Worm (Caenorhabditis elegans) whole organism, early embryonic: ENCODE data around the gene T07H8.11.

Experiments used
- B0310.2 ChIP-seq: sonication (generic microtip); optimal IDR thresholded peaks from 2 replicates; lab custom pipeline; 2016; ENCODE audit warnings: mild to moderate bottlenecking, missing genetic modification characterization, missing compliant biosample characterization
- F13C5.2 ChIP-seq: sonication (generic microtip); optimal IDR thresholded peaks from 2 replicates; lab custom pipeline; 2017; ENCODE audit warnings: mild to moderate bottlenecking, missing genetic modification characterization, inconsistent platforms, missing compliant biosample characterization
- aly-1 ChIP-seq: sonication (generic microtip); optimal IDR thresholded peaks from 2 replicates; lab custom pipeline; 2016; ENCODE audit warnings: missing genetic modification characterization, missing compliant biosample characterization
- ama-1 ChIP-seq: fragments of 150-350 bp; optimal IDR thresholded peaks from 2 replicates; lab custom pipeline; 2014
- ceh-13 ChIP-seq: fragments of 200-800 bp; sonication (Bioruptor generic); optimal IDR thresholded peaks from 2 replicates; lab custom pipeline; 2018; ENCODE audit warnings: mild to moderate bottlenecking, missing genetic modification characterization, missing compliant biosample characterization
- ceh-36 ChIP-seq: sonication (generic microtip); optimal IDR thresholded peaks from 2 replicates; lab custom pipeline; 2016; ENCODE audit warnings: missing genetic modification characterization, inconsistent platforms, missing compliant biosample characterization
- ets-7 ChIP-seq: sonication (generic microtip); optimal IDR thresholded peaks from 2 replicates; lab custom pipeline; 2016; ENCODE audit warnings: missing genotype, missing genetic modification characterization, missing compliant biosample characterization
- flt-1 ChIP-seq: fragments of 200-800 bp; sonication (Bioruptor generic); IDR thresholded peaks from 2 replicates; pipeline ENCODE4 v1.3.6; 2022; ENCODE audit warnings: missing genetic modification characterization, missing compliant biosample characterization
- hmbx-1 ChIP-seq: sonication (generic microtip); optimal IDR thresholded peaks from 2 replicates; lab custom pipeline; 2016; ENCODE audit warnings: mild to moderate bottlenecking, missing genetic modification characterization, missing compliant biosample characterization
- hmg-4 ChIP-seq: fragments of 200-800 bp; sonication (Bioruptor generic); optimal IDR thresholded peaks from 2 replicates; lab custom pipeline; 2018; ENCODE audit warnings: mild to moderate bottlenecking, missing genetic modification characterization, missing compliant biosample characterization
- hnd-1 ChIP-seq: sonication (generic microtip); optimal IDR thresholded peaks from 2 replicates; lab custom pipeline; 2016; ENCODE audit warnings: missing genetic modification characterization, missing compliant biosample characterization
- pes-1 ChIP-seq: fragments of 200-800 bp; sonication (Bioruptor generic); IDR thresholded peaks from 2 replicates; pipeline ENCODE4 v1.3.6; 2022; ENCODE audit warnings: missing genetic modification reagents, missing genetic modification characterization, missing compliant biosample characterization
- scrt-1 ChIP-seq: fragments of 200-800 bp; sonication (Bioruptor generic); IDR thresholded peaks from 2 replicates; pipeline ENCODE4 v1.3.6; 2022; ENCODE audit warnings: missing genetic modification characterization, missing compliant biosample characterization
- sea-1 ChIP-seq: fragments of 200-800 bp; sonication (Bioruptor generic); conservative IDR thresholded peaks from 2 replicates; pipeline ENCODE4 v1.3.6; 2022; ENCODE audit warnings: missing genetic modification characterization, missing compliant biosample characterization
- tbx-11 ChIP-seq: fragments of 200-800 bp; sonication (Bioruptor generic); IDR thresholded peaks from 2 replicates; pipeline ENCODE4 v1.3.6; 2022; ENCODE audit warnings: missing genetic modification characterization, missing compliant biosample characterization
- tbx-37 ChIP-seq: fragments of 200-800 bp; sonication (Bioruptor generic); conservative IDR thresholded peaks from 2 replicates; pipeline ENCODE4 v1.3.6; 2022; ENCODE audit warnings: missing genetic modification reagents, missing genetic modification characterization, missing compliant biosample characterization
- tra-4 ChIP-seq: sonication (generic microtip); optimal IDR thresholded peaks from 2 replicates; lab custom pipeline; 2017; ENCODE audit warnings: missing genetic modification characterization, missing compliant biosample characterization

T07H8.11 gene

DNA sequence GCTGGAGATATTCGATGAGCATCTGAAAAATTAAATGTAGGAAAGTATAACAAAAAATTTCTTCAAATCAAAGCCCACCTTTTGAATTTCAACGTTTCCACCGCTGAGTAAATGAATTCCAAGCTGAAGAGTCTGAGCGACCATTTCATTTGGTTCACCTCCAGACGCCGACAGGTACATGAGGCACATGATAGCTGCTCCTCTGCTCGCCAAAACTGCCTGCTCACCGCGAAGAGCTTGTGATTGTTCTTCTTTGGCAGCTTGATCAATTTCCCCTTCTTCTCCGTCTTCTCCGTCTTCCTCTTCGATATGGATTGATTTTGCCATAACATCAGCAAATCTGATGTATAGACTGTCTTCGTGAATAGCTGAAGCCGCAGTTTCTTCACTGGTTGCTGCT, 44.8 kb downstream of the T07H8.11 start:
- TF ChIP-seq ceh-13 (GFP tag; lab: Kevin White, UChicago) (no peak), hmbx-1 (tag; lab: Kevin White, UChicago) (no peak), hnd-1 (tag; lab: Kevin White, UChicago) (no peak), ama-1 (lab: Kevin White, UChicago) (no peak), ceh-36 (tag; lab: Kevin White, UChicago) (no peak), pes-1 (GFP tag; lab: Robert Waterston, UW) (no peak), flt-1 (GFP tag; lab: Robert Waterston, UW) (no peak), B0310.2 (tag; lab: Kevin White, UChicago) (no peak), scrt-1 (GFP tag; lab: Robert Waterston, UW) (no peak), aly-1 (no peak), tra-4 (tag; lab: Kevin White, UChicago) (no peak), sea-1 (GFP tag; lab: Robert Waterston, UW) (no peak), tbx-37 (GFP tag; lab: Robert Waterston, UW) (no peak), F13C5.2 (tag; lab: Kevin White, UChicago) (no peak), hmg-4 (GFP tag; lab: Kevin White, UChicago) (no peak), ets-7 (tag; lab: Kevin White, UChicago) (no peak)

DNA sequence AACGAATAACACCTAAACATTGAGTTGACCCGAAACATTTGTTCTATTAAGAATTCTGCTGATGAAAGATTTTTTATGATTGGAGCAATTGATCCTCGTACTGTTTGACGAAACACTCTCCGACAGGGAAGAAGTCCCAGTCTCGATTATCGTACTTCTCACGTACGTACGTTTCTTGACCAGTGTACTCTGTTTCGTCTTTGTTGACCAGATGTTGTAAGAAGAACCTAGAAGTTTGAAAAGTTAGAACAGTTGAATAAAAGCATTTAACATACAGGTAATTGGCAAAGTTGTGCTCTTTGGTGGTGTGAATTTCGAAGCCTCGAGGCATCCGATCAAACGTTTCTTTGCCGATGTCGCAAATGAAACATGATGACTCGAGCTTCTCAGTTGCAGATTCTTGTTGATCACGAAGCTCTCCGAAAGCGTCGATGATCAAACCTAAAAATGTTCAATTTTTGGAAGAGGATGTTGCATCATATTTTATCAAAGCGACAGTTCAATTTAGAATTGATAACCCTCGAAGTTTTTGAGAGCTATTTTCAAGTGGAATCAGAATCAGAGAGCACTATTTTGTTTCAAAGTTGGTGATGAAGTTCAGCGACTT, 49.2 kb downstream of the T07H8.11 start:
- TF ChIP-seq ceh-36 (tag; lab: Kevin White, UChicago) (no peak), sea-1 (GFP tag; lab: Robert Waterston, UW) (no peak), tra-4 (tag; lab: Kevin White, UChicago) (no peak), aly-1 (no peak), tbx-37 (GFP tag; lab: Robert Waterston, UW) (no peak), ama-1 (lab: Kevin White, UChicago) (no peak), ceh-13 (GFP tag; lab: Kevin White, UChicago) (no peak), hmbx-1 (tag; lab: Kevin White, UChicago) (no peak), F13C5.2 (tag; lab: Kevin White, UChicago) (no peak), pes-1 (GFP tag; lab: Robert Waterston, UW) (no peak), hnd-1 (tag; lab: Kevin White, UChicago) (no peak), scrt-1 (GFP tag; lab: Robert Waterston, UW) (no peak), ets-7 (tag; lab: Kevin White, UChicago) (no peak), flt-1 (GFP tag; lab: Robert Waterston, UW) (no peak), B0310.2 (tag; lab: Kevin White, UChicago) (no peak), tbx-11 (GFP tag; lab: Robert Waterston, UW) (no peak)

DNA sequence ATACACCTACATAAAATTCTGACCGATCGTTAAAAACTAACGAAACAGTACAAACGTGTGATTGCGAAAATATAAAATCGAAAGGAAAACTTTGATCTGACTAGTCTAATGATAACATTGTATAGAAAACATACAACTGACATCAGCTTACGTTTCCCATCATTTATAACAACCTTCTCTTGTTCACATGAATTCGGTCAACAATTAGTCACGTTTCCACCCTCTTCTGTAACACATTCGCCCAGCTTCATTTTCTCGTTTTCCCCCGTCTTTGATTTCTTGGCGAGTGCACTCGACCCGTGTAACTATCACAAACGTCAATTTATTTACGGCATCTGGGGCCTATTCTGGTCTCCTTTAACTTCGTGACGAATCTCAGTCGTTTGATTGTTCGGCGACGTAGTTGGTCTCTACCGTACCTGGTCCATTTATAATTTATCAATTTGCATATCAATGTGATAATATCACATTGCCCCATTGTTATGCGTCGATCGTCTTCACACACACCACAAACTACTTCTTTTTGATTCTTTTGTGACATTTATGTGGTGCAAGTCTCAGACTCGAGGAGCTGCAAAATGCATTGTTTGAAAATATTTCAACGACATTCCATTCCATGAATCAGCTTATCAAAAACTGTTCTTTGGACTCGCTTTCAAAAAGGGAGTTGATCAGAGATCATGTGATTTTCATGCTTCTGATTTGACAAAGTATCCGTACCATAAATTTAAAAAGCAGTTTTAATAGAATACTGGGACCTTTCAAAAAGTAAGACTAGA, 50.2 kb downstream of the T07H8.11 start:
- TF ChIP-seq aly-1 = no peak
- TF ChIP-seq scrt-1 (GFP tag; lab: Robert Waterston, UW) = no peak
- no peak for TF ChIP-seq tbx-37 (GFP tag; lab: Robert Waterston, UW)
- TF ChIP-seq ceh-36 (tag; lab: Kevin White, UChicago) = no peak
- no peak for TF ChIP-seq F13C5.2 (tag; lab: Kevin White, UChicago)
- TF ChIP-seq pes-1 (GFP tag; lab: Robert Waterston, UW) = no peak
- TF ChIP-seq sea-1 (GFP tag; lab: Robert Waterston, UW) = no peak
- TF ChIP-seq tra-4 (tag; lab: Kevin White, UChicago) = no peak
- no peak for TF ChIP-seq hmg-4 (GFP tag; lab: Kevin White, UChicago)
- TF ChIP-seq ama-1 (lab: Kevin White, UChicago) = no peak
- no peak for TF ChIP-seq hmbx-1 (tag; lab: Kevin White, UChicago)
- TF ChIP-seq tbx-11 (GFP tag; lab: Robert Waterston, UW) = no peak
- no peak for TF ChIP-seq hnd-1 (tag; lab: Kevin White, UChicago)
- no peak for TF ChIP-seq ceh-13 (GFP tag; lab: Kevin White, UChicago)
- no peak for TF ChIP-seq flt-1 (GFP tag; lab: Robert Waterston, UW)
- no peak for TF ChIP-seq ets-7 (tag; lab: Kevin White, UChicago)
- TF ChIP-seq B0310.2 (tag; lab: Kevin White, UChicago) = no peak
